Worm (Caenorhabditis elegans) whole organism, L3 larva: ENCODE data around the gene sec-10.

Experiments used
- R02D3.7 ChIP-seq: fragments of 150-350 bp; optimal IDR thresholded peaks from 2 replicates; lab custom pipeline; 2014; ENCODE audit warnings: missing biosample characterization, missing genetic modification characterization
- ZK546.5 ChIP-seq: sonication (generic microtip); optimal IDR thresholded peaks from 2 replicates; lab custom pipeline; 2017; ENCODE audit warnings: missing biosample characterization, missing genetic modification characterization
- ama-1 ChIP-seq: fragments of 150-350 bp; optimal IDR thresholded peaks from 2 replicates; lab custom pipeline; 2018
- ceh-16 ChIP-seq: sonication (generic microtip); optimal IDR thresholded peaks from 2 replicates; lab custom pipeline; 2017; ENCODE audit warnings: missing biosample characterization, missing genetic modification characterization
- ceh-28 ChIP-seq: fragments of 150-350 bp; optimal IDR thresholded peaks from 2 replicates; lab custom pipeline; 2014; ENCODE audit warnings: missing biosample characterization, missing genetic modification reagents, missing genetic modification characterization
- ceh-82 ChIP-seq: fragments of 150-350 bp; optimal IDR thresholded peaks from 2 replicates; lab custom pipeline; 2014; ENCODE audit warnings: missing biosample characterization, missing genetic modification characterization
- ceh-9 ChIP-seq: sonication (generic microtip); optimal IDR thresholded peaks from 2 replicates; lab custom pipeline; 2018; ENCODE audit warnings: missing biosample characterization, missing genetic modification characterization
- daf-12 ChIP-seq: fragments of 150-350 bp; optimal IDR thresholded peaks from 2 replicates; lab custom pipeline; 2014; ENCODE audit warnings: missing biosample characterization, missing genetic modification reagents, missing genetic modification characterization
- egl-27 ChIP-seq: sonication (generic microtip); optimal IDR thresholded peaks from 4 replicates; lab custom pipeline; 2017; ENCODE audit warnings: missing biosample characterization, missing genetic modification reagents, missing genetic modification characterization
- egl-5 ChIP-seq: fragments of 150-350 bp; optimal IDR thresholded peaks from 2 replicates; lab custom pipeline; 2017; ENCODE audit warnings: missing biosample characterization, missing genetic modification reagents, missing genetic modification characterization, inconsistent platforms
- elt-1 ChIP-seq: fragments of 150-350 bp; optimal IDR thresholded peaks from 2 replicates; lab custom pipeline; 2014; ENCODE audit warnings: missing biosample characterization, missing genetic modification characterization
- elt-2 ChIP-seq: sonication (generic microtip); optimal IDR thresholded peaks from 2 replicates; lab custom pipeline; 2016; ENCODE audit warnings: missing genetic modification reagents, mild to moderate bottlenecking, missing genetic modification characterization, missing compliant biosample characterization
- eor-1 ChIP-seq, 2 experiments: fragments of 150-350 bp; optimal IDR thresholded peaks; 2 replicates each; lab custom pipeline; 2014 to 2018; ENCODE audit warnings: missing biosample characterization in 2 of 2, missing genetic modification characterization in 2 of 2
- fkh-10 ChIP-seq: sonication (generic microtip); optimal IDR thresholded peaks from 2 replicates; lab custom pipeline; 2017; ENCODE audit warnings: missing biosample characterization, missing genetic modification reagents, missing genetic modification characterization
- fos-1 ChIP-seq: fragments of 150-350 bp; optimal IDR thresholded peaks from 2 replicates; lab custom pipeline; 2014; ENCODE audit warnings: missing biosample characterization, missing genetic modification characterization
- hmg-11 ChIP-seq: sonication (generic microtip); optimal IDR thresholded peaks from 2 replicates; lab custom pipeline; 2016; ENCODE audit warnings: missing genetic modification characterization, missing compliant biosample characterization
- lin-39 ChIP-seq: fragments of 150-350 bp; optimal IDR thresholded peaks from 2 replicates; lab custom pipeline; 2018; ENCODE audit warnings: missing biosample characterization, missing genetic modification reagents, missing genetic modification characterization
- lsy-12 ChIP-seq: sonication (generic microtip); optimal IDR thresholded peaks from 2 replicates; lab custom pipeline; 2016; ENCODE audit warnings: mild to moderate bottlenecking, missing genetic modification characterization, missing compliant biosample characterization
- mdl-1 ChIP-seq: fragments of 150-350 bp; optimal IDR thresholded peaks from 2 replicates; lab custom pipeline; 2014; ENCODE audit warnings: missing biosample characterization, missing genetic modification characterization
- mml-1 ChIP-seq: fragments of 150-350 bp; sonication (generic microtip); optimal IDR thresholded peaks from 3 replicates; lab custom pipeline; 2014; ENCODE audit warnings: missing biosample characterization, missing genetic modification characterization
- nfya-1 ChIP-seq: sonication (generic microtip); optimal IDR thresholded peaks from 2 replicates; lab custom pipeline; 2017; ENCODE audit warnings: missing genetic modification characterization, mild to moderate bottlenecking, missing compliant biosample characterization, antibody characterized with exemption, moderate library complexity; ENCODE audit not compliant: insufficient read depth
- nhr-11 ChIP-seq: fragments of 150-350 bp; optimal IDR thresholded peaks from 2 replicates; lab custom pipeline; 2014; ENCODE audit warnings: missing biosample characterization, missing genetic modification characterization
- nhr-12 ChIP-seq: fragments of 150-350 bp; optimal IDR thresholded peaks from 2 replicates; lab custom pipeline; 2014; ENCODE audit warnings: missing biosample characterization, missing genetic modification characterization
- nhr-237 ChIP-seq: fragments of 150-350 bp; optimal IDR thresholded peaks from 2 replicates; lab custom pipeline; 2014; ENCODE audit warnings: missing biosample characterization, missing genetic modification characterization
- nhr-25 ChIP-seq: sonication (generic microtip); optimal IDR thresholded peaks from 2 replicates; lab custom pipeline; 2017; ENCODE audit warnings: missing biosample characterization, missing genetic modification characterization
- nhr-28 ChIP-seq: fragments of 150-350 bp; optimal IDR thresholded peaks from 2 replicates; lab custom pipeline; 2014; ENCODE audit warnings: missing biosample characterization, missing genetic modification characterization
- nhr-67 ChIP-seq: fragments of 150-350 bp; optimal IDR thresholded peaks from 2 replicates; lab custom pipeline; 2014; ENCODE audit warnings: missing biosample characterization, missing genetic modification characterization
- nhr-76 ChIP-seq: fragments of 150-350 bp; sonication (generic microtip); optimal IDR thresholded peaks from 5 replicates; lab custom pipeline; 2014; ENCODE audit warnings: missing biosample characterization, missing genetic modification characterization
- nhr-77 ChIP-seq: fragments of 150-350 bp; optimal IDR thresholded peaks from 2 replicates; lab custom pipeline; 2014; ENCODE audit warnings: missing biosample characterization, missing genetic modification characterization
- pha-4 ChIP-seq: fragments of 150-350 bp; optimal IDR thresholded peaks from 2 replicates; lab custom pipeline; 2014; ENCODE audit warnings: missing biosample characterization, missing genetic modification reagents, missing genetic modification characterization
- pqm-1 ChIP-seq: fragments of 150-350 bp; optimal IDR thresholded peaks from 2 replicates; lab custom pipeline; 2017; ENCODE audit warnings: missing biosample characterization, missing genetic modification characterization, inconsistent platforms
- tbx-2 ChIP-seq: sonication (generic microtip); optimal IDR thresholded peaks from 2 replicates; lab custom pipeline; 2016; ENCODE audit warnings: mild to moderate bottlenecking, missing genetic modification characterization, missing compliant biosample characterization
- unc-39 ChIP-seq: sonication (generic microtip); optimal IDR thresholded peaks from 4 replicates; lab custom pipeline; 2017; ENCODE audit warnings: missing biosample characterization, missing genetic modification characterization
- unc-62 ChIP-seq: fragments of 150-350 bp; sonication (generic microtip); optimal IDR thresholded peaks from 4 replicates; lab custom pipeline; 2014; ENCODE audit warnings: missing biosample characterization, missing genetic modification reagents, missing genetic modification characterization
- ztf-11 ChIP-seq: fragments of 150-350 bp; optimal IDR thresholded peaks from 2 replicates; lab custom pipeline; 2014; ENCODE audit warnings: missing biosample characterization, missing genetic modification characterization

The sec-10 gene

ce11 chrIV:7803250-7803649 is 21.0 kb upstream of the sec-10 start, which contains the start of gene C33H5.16:
Gene C33H5.16 (minus strand): TSS chrIV:7803350.
- TF ChIP-seq ama-1, result no peak
- TF ChIP-seq egl-27 (tag; lab: Kevin White, UChicago), result no peak
- no peak for TF ChIP-seq ceh-9 (tag; lab: Kevin White, UChicago)
- TF ChIP-seq pha-4 (tag; lab: Kevin White, UChicago), result no peak
- no peak for TF ChIP-seq ceh-28 (tag; lab: Kevin White, UChicago)
- TF ChIP-seq ztf-11 (tag; lab: Kevin White, UChicago), result no peak
- TF ChIP-seq ceh-16 (tag; lab: Kevin White, UChicago), result no peak
- TF ChIP-seq nhr-76, result no peak
- no peak for TF ChIP-seq nhr-25 (tag; lab: Kevin White, UChicago)
- no peak for TF ChIP-seq unc-39 (tag; lab: Kevin White, UChicago)
- TF ChIP-seq nhr-77 (tag; lab: Kevin White, UChicago), result no peak
- TF ChIP-seq nhr-12, result no peak
- TF ChIP-seq nhr-67 (tag; lab: Kevin White, UChicago), result no peak
- no peak for TF ChIP-seq unc-62 (GFP tag; lab: Kevin White, UChicago)
- TF ChIP-seq elt-2 (tag; lab: Kevin White, UChicago), result no peak
- no peak for TF ChIP-seq eor-1 (tag; optimal IDR thresholded peaks at IDR 0.05; lab: Kevin White, UChicago)
- TF ChIP-seq lin-39 (tag; lab: Kevin White, UChicago), result no peak
- TF ChIP-seq egl-5 (tag; lab: Kevin White, UChicago), result no peak

DNA sequence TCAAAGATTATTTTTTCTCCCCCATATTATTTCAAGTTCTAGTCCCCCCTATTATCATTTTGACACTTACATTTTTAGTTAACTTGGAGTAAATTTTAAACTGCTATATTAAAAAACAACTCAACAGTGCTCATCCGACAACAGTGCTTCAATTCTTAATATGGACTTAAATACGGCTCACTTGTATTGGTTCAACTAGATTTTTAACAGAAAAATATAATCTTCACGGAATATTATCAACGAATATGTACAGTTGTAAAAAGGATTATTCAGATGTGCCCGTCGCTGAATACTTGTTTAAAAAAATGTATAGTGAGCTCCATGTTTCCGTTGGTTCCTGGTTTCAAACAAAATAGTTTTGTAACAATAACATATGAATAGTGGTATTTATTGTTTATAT is 18.0 kb upstream of the sec-10 start:
- TF ChIP-seq unc-39 (tag; lab: Kevin White, UChicago) (no peak), mdl-1 (tag; lab: Kevin White, UChicago) (no peak), nhr-25 (tag; lab: Kevin White, UChicago) (no peak), ceh-28 (tag; lab: Kevin White, UChicago) (no peak), egl-27 (tag; lab: Kevin White, UChicago) (no peak), lsy-12 (tag; lab: Kevin White, UChicago) (no peak), pqm-1 (tag; lab: Kevin White, UChicago) (no peak), ztf-11 (tag; lab: Kevin White, UChicago) (no peak), nhr-237 (tag; lab: Kevin White, UChicago) (no peak), egl-5 (tag; lab: Kevin White, UChicago) (no peak), tbx-2 (tag; lab: Kevin White, UChicago) (no peak), elt-1 (tag; lab: Kevin White, UChicago) (no peak), nhr-11 (no peak), hmg-11 (no peak)

DNA sequence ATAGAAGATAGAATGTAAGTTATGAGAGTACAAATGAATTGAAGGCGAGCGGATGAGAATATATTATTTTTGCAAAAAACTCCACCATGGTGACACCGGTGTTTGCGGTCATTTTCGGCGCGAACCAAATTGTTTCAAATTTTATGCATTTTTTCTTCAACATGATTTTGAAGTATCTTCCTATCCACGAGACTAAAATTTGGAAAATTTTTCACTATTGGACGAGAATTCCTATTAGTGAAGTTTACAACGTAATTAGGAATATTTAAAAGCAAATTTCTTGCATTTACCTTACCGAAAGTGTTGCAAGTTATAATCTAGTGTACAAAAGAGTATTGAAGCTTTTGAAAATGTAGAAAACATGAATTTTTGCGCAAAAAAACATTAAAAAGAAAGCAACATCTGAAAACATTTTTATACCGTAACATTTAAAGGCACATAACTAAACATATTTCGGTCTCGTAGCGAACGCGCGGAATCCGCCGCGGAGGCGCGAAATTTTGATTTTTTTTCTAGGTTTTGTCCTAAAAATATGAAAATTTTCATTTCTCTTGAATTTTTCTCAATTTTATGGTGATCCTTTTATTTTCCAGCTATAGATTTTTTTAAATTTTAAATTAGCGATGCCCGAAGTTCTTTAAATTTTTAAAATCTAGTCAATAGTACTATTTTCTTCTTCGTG is 14.3 kb upstream of the sec-10 start, which contains the start of gene sgo-1:
sgo-1 (minus strand) TSS at position 51 of the 682 bp plus-strand sequence.
- TF ChIP-seq nfya-1 (tag; lab: Kevin White, UChicago) (no peak), unc-39 (tag; lab: Kevin White, UChicago) (no peak), egl-27 (tag; lab: Kevin White, UChicago) (no peak), pqm-1 (tag; lab: Kevin White, UChicago) (no peak), ZK546.5 (tag; lab: Kevin White, UChicago) (no peak), fos-1 (no peak)

- no peak for TF ChIP-seq ceh-82
- no peak for TF ChIP-seq ceh-16 (tag; lab: Kevin White, UChicago)
- no peak for TF ChIP-seq mml-1 (tag; lab: Kevin White, UChicago)
- no peak for TF ChIP-seq ZK546.5 (tag; lab: Kevin White, UChicago)
- no peak for TF ChIP-seq unc-39 (tag; lab: Kevin White, UChicago)
- no peak for TF ChIP-seq nhr-12
- no peak for TF ChIP-seq ama-1
- TF ChIP-seq ceh-9 (tag; lab: Kevin White, UChicago), result no peak
- no peak for TF ChIP-seq mdl-1 (tag; lab: Kevin White, UChicago)
- TF ChIP-seq nhr-76, result no peak
- no peak for TF ChIP-seq fkh-10
- TF ChIP-seq nhr-28 (tag; lab: Kevin White, UChicago), result no peak
- TF ChIP-seq hmg-11, result no peak
- no peak for TF ChIP-seq R02D3.7
- TF ChIP-seq nhr-77 (tag; lab: Kevin White, UChicago), result no peak
- no peak for TF ChIP-seq tbx-2 (tag; lab: Kevin White, UChicago)
- TF ChIP-seq daf-12 (tag; lab: Kevin White, UChicago), result no peak
- no peak for TF ChIP-seq lsy-12 (tag; lab: Kevin White, UChicago)
- no peak for TF ChIP-seq nhr-25 (tag; lab: Kevin White, UChicago)
Measured at ce11 chrIV:7794709-7795108, 12.4 kb upstream of the sec-10 start, which contains the start of gene ntp-1. Gene ntp-1 (minus strand): TSS chrIV:7794809.
